Worm (Caenorhabditis elegans) whole organism, mixed stage, embryonic: ENCODE measurements around the gene Y57G11C.42.

Experiments
- M03D4.4 ChIP-seq: sonication (generic microtip); optimal IDR thresholded peaks from 2 replicates; lab custom pipeline; 2017; ENCODE audit warnings: mild to moderate bottlenecking, missing genetic modification characterization, missing compliant biosample characterization
- bed-3 ChIP-seq: fragments of 200-800 bp; sonication (Bioruptor generic); optimal IDR thresholded peaks from 3 replicates; lab custom pipeline; 2018; ENCODE audit warnings: mild to moderate bottlenecking, missing genetic modification characterization, moderate library complexity, missing compliant biosample characterization
- blmp-1 ChIP-seq: fragments of 150-350 bp; optimal IDR thresholded peaks from 2 replicates; lab custom pipeline; 2014; ENCODE audit warnings: missing biosample characterization, missing genetic modification characterization
- ceh-39 ChIP-seq: fragments of 150-350 bp; optimal IDR thresholded peaks from 2 replicates; lab custom pipeline; 2014; ENCODE audit warnings: missing biosample characterization, missing genetic modification characterization
- ceh-43 ChIP-seq: fragments of 200-800 bp; sonication (Bioruptor generic); optimal IDR thresholded peaks from 2 replicates; lab custom pipeline; 2018; ENCODE audit warnings: mild to moderate bottlenecking, missing genetic modification characterization, moderate library complexity, missing compliant biosample characterization
- ceh-83 ChIP-seq: fragments of 200-800 bp; sonication (Bioruptor generic); optimal IDR thresholded peaks from 2 replicates; lab custom pipeline; 2018; ENCODE audit warnings: mild to moderate bottlenecking, missing genetic modification characterization, missing compliant biosample characterization
- ces-1 ChIP-seq: fragments of 150-350 bp; optimal IDR thresholded peaks from 2 replicates; lab custom pipeline; 2014; ENCODE audit warnings: missing biosample characterization, missing genetic modification reagents, missing genetic modification characterization
- cnd-1 ChIP-seq: fragments of 200-800 bp; sonication (Bioruptor generic); optimal IDR thresholded peaks from 2 replicates; lab custom pipeline; 2018; ENCODE audit warnings: mild to moderate bottlenecking, missing genetic modification characterization, missing compliant biosample characterization
- drap-1 ChIP-seq: fragments of 200-800 bp; sonication (Bioruptor generic); optimal IDR thresholded peaks from 3 replicates; lab custom pipeline; 2018; ENCODE audit warnings: mild to moderate bottlenecking, missing genetic modification characterization, missing compliant biosample characterization
- elt-1 ChIP-seq: sonication (generic microtip); optimal IDR thresholded peaks from 2 replicates; lab custom pipeline; 2017; ENCODE audit warnings: missing genetic modification characterization, mild to moderate bottlenecking, missing compliant biosample characterization, antibody characterized with exemption, moderate library complexity, borderline replicate concordance; ENCODE audit not compliant: insufficient read depth
- elt-3 ChIP-seq: fragments of 150-350 bp; optimal IDR thresholded peaks from 2 replicates; lab custom pipeline; 2014; ENCODE audit warnings: missing biosample characterization, missing genetic modification characterization
- flh-1 ChIP-seq: fragments of 200-800 bp; sonication (Bioruptor generic); optimal IDR thresholded peaks from 2 replicates; lab custom pipeline; 2018; ENCODE audit warnings: mild to moderate bottlenecking, missing genetic modification characterization, moderate library complexity, missing compliant biosample characterization
- ham-2 ChIP-seq: fragments of 200-800 bp; sonication (Bioruptor generic); optimal IDR thresholded peaks from 2 replicates; lab custom pipeline; 2018; ENCODE audit warnings: mild to moderate bottlenecking, missing genetic modification characterization, missing compliant biosample characterization
- hlh-1 ChIP-seq: fragments of 150-350 bp; optimal IDR thresholded peaks from 2 replicates; lab custom pipeline; 2014; ENCODE audit warnings: missing biosample characterization, missing genetic modification reagents, missing genetic modification characterization
- lin-13 ChIP-seq: fragments of 150-350 bp; optimal IDR thresholded peaks from 2 replicates; lab custom pipeline; 2014; ENCODE audit warnings: missing biosample characterization, missing genetic modification characterization
- lin-32 ChIP-seq: fragments of 200-800 bp; sonication (Bioruptor generic); optimal IDR thresholded peaks from 2 replicates; lab custom pipeline; 2018; ENCODE audit warnings: mild to moderate bottlenecking, missing genetic modification characterization, missing compliant biosample characterization
- lsy-2 ChIP-seq: fragments of 150-350 bp; optimal IDR thresholded peaks from 2 replicates; lab custom pipeline; 2014; ENCODE audit warnings: missing biosample characterization, missing genetic modification characterization
- mab-5 ChIP-seq: fragments of 150-350 bp; optimal IDR thresholded peaks from 2 replicates; lab custom pipeline; 2014; ENCODE audit warnings: missing biosample characterization, missing genetic modification characterization
- mep-1 ChIP-seq: fragments of 150-350 bp; optimal IDR thresholded peaks from 2 replicates; lab custom pipeline; 2017; ENCODE audit warnings: missing biosample characterization, missing genetic modification reagents, missing genetic modification characterization, inconsistent platforms
- mls-2 ChIP-seq: sonication (generic microtip); optimal IDR thresholded peaks from 2 replicates; lab custom pipeline; 2016; ENCODE audit warnings: mild to moderate bottlenecking, missing genetic modification characterization, moderate library complexity, missing compliant biosample characterization
- nhr-12 ChIP-seq: fragments of 150-350 bp; optimal IDR thresholded peaks from 2 replicates; lab custom pipeline; 2014; ENCODE audit warnings: missing biosample characterization, missing genetic modification characterization
- nhr-2 ChIP-seq: fragments of 150-350 bp; optimal IDR thresholded peaks from 2 replicates; lab custom pipeline; 2014; ENCODE audit warnings: missing biosample characterization, missing genetic modification characterization
- nhr-237 ChIP-seq: fragments of 150-350 bp; optimal IDR thresholded peaks from 2 replicates; lab custom pipeline; 2014; ENCODE audit warnings: missing biosample characterization, missing genetic modification characterization
- nhr-28 ChIP-seq: fragments of 150-350 bp; optimal IDR thresholded peaks from 2 replicates; lab custom pipeline; 2014; ENCODE audit warnings: missing biosample characterization, missing genetic modification characterization
- nhr-76 ChIP-seq: sonication (generic microtip); optimal IDR thresholded peaks from 2 replicates; lab custom pipeline; 2017; ENCODE audit warnings: missing biosample characterization, missing genetic modification characterization
- pha-4 ChIP-seq: fragments of 150-350 bp; optimal IDR thresholded peaks from 2 replicates; lab custom pipeline; 2018; ENCODE audit warnings: missing biosample characterization, missing genetic modification reagents, missing genetic modification characterization
- sptf-1 ChIP-seq: sonication (generic microtip); optimal IDR thresholded peaks from 2 replicates; lab custom pipeline; 2017; ENCODE audit warnings: mild to moderate bottlenecking, missing genetic modification characterization, moderate library complexity, missing compliant biosample characterization
- tbx-8 ChIP-seq: fragments of 200-800 bp; sonication (Bioruptor generic); optimal IDR thresholded peaks from 2 replicates; lab custom pipeline; 2018; ENCODE audit warnings: mild to moderate bottlenecking, missing genetic modification characterization, moderate library complexity, missing compliant biosample characterization
- unc-120 ChIP-seq: sonication (generic microtip); optimal IDR thresholded peaks from 2 replicates; lab custom pipeline; 2017; ENCODE audit warnings: missing genetic modification characterization, missing compliant biosample characterization; ENCODE audit not compliant: poor library complexity, severe bottlenecking
- unc-39 ChIP-seq: fragments of 150-350 bp; optimal IDR thresholded peaks from 2 replicates; lab custom pipeline; 2014; ENCODE audit warnings: missing biosample characterization, missing genetic modification characterization
- unc-62 ChIP-seq: fragments of 150-350 bp; optimal IDR thresholded peaks from 2 replicates; lab custom pipeline; 2014; ENCODE audit warnings: missing biosample characterization, missing genetic modification reagents, missing genetic modification characterization
- zip-8 ChIP-seq: fragments of 150-350 bp; optimal IDR thresholded peaks from 2 replicates; lab custom pipeline; 2014; ENCODE audit warnings: missing biosample characterization, missing genetic modification characterization
- ztf-11 ChIP-seq: fragments of 150-350 bp; optimal IDR thresholded peaks from 2 replicates; lab custom pipeline; 2014; ENCODE audit warnings: missing biosample characterization, missing genetic modification characterization

The Y57G11C.42 gene

ce11 chrIV:14782211-14782610 is 53.9 kb downstream of the Y57G11C.42 start, which contains the start of gene Y57G11C.1130:
Gene Y57G11C.1130 (plus strand): TSS chrIV:14782511.
- TF ChIP-seq mab-5 (tag; lab: Kevin White, UChicago), result no peak
- no peak for TF ChIP-seq ceh-39 (tag; lab: Kevin White, UChicago)
- no peak for TF ChIP-seq sptf-1
- TF ChIP-seq unc-39 (tag; lab: Kevin White, UChicago), result no peak

ce11 chrIV:14784481-14784880 is 56.2 kb downstream of the Y57G11C.42 start, which contains the start of gene nlp-56:
Gene nlp-56 (minus strand): TSS chrIV:14784737.
- no peak for TF ChIP-seq sptf-1
- TF ChIP-seq mls-2 (tag; lab: Kevin White, UChicago), result no peak
- TF ChIP-seq ces-1 (GFP tag; lab: Kevin White, UChicago), result peak; percentile 37

ce11 chrIV:14786374-14787136 is 58.2 kb downstream of the Y57G11C.42 start, which contains the start of gene melo-1:
Gene melo-1 (plus strand): TSS chrIV:14787031.
- peak; percentile 83 for TF ChIP-seq ces-1 (GFP tag; lab: Kevin White, UChicago)
- TF ChIP-seq elt-1 (tag; lab: Kevin White, UChicago), result no peak
- TF ChIP-seq unc-120, result peak; percentile 16
- TF ChIP-seq M03D4.4, result peak; percentile 11
- TF ChIP-seq pha-4, result peak; percentile 38
- no peak for TF ChIP-seq lin-32 (GFP tag; lab: Kevin White, UChicago)

- peak; percentile 16 for TF ChIP-seq ces-1 (GFP tag; lab: Kevin White, UChicago)
- TF ChIP-seq lin-13, result no peak
- TF ChIP-seq, all 35 proteins: peak for 1
These were observed 62.3 kb downstream of the Y57G11C.42 start for ce11 chrIV:14790579-14790978.

- TF ChIP-seq tbx-8 (GFP tag; lab: Kevin White, UChicago) (no peak), sptf-1 (no peak), mab-5 (tag; lab: Kevin White, UChicago) (no peak), elt-3 (no peak), nhr-2 (tag; lab: Kevin White, UChicago) (no peak), ces-1 (GFP tag; lab: Kevin White, UChicago) (no peak), unc-120 (no peak), ztf-11 (tag; lab: Kevin White, UChicago) (no peak), pha-4 (no peak), nhr-28 (no peak), nhr-237 (tag; lab: Kevin White, UChicago) (no peak), lsy-2 (tag; lab: Kevin White, UChicago) (no peak), blmp-1 (tag; lab: Kevin White, UChicago) (no peak), nhr-12 (tag; lab: Kevin White, UChicago) (no peak), drap-1 (GFP tag; lab: Kevin White, UChicago) (no peak)
- TF ChIP-seq, all 35 proteins: peak for 0
These were observed 64.4 kb downstream of the Y57G11C.42 start, which contains the start of gene gdi-1 for ce11 chrIV:14792602-14793232. Gene gdi-1 (minus strand): TSS chrIV:14792887.

ce11 chrIV:14793900-14794624 is 65.7 kb downstream of the Y57G11C.42 start:
- TF ChIP-seq mep-1 (tag; lab: Kevin White, UChicago) (peak; percentile 6), nhr-237 (tag; lab: Kevin White, UChicago) (peak; percentile 1), cnd-1 (tag; lab: Kevin White, UChicago) (no peak), lin-13 (peak; percentile 13), ztf-11 (tag; lab: Kevin White, UChicago) (peak; percentile 14), ceh-39 (tag; lab: Kevin White, UChicago) (peak; percentile 75), mls-2 (tag; lab: Kevin White, UChicago) (peak; percentile 44), lin-32 (GFP tag; lab: Kevin White, UChicago) (no peak), M03D4.4 (no peak), nhr-76 (tag; lab: Kevin White, UChicago) (no peak), ceh-83 (no peak), bed-3 (no peak), hlh-1 (tag; lab: Kevin White, UChicago) (no peak), ham-2 (GFP tag; lab: Kevin White, UChicago) (peak; percentile 48), zip-8 (tag; lab: Kevin White, UChicago) (no peak), unc-39 (tag; lab: Kevin White, UChicago) (no peak), lsy-2 (tag; lab: Kevin White, UChicago) (peak; percentile 41), blmp-1 (tag; lab: Kevin White, UChicago) (peak; percentile 94), pha-4 (no peak), nhr-12 (tag; lab: Kevin White, UChicago) (no peak), ces-1 (GFP tag; lab: Kevin White, UChicago) (peak; percentile 51), drap-1 (GFP tag; lab: Kevin White, UChicago) (no peak), ceh-43 (GFP tag; lab: Kevin White, UChicago) (peak; percentile 14), sptf-1 (peak; percentile 32), unc-62 (GFP tag; lab: Kevin White, UChicago) (no peak), flh-1 (GFP tag; lab: Kevin White, UChicago) (no peak), elt-3 (no peak), elt-1 (tag; lab: Kevin White, UChicago) (no peak), mab-5 (tag; lab: Kevin White, UChicago) (no peak), nhr-2 (tag; lab: Kevin White, UChicago) (no peak)
